Fruit fly (Drosophila melanogaster): ENCODE results near the gene SdhBL.

- no peak for TF ChIP-seq psq (optimal IDR thresholded peaks at IDR 0.05)
- TF ChIP-seq pan (optimal IDR thresholded peaks at IDR 0.05) = no peak
- no peak for TF ChIP-seq Dll (optimal IDR thresholded peaks at IDR 0.05)
- TF ChIP-seq usp (GFP tag; optimal IDR thresholded peaks at IDR 0.05) = no peak
- TF ChIP-seq CG8478 (optimal IDR thresholded peaks at IDR 0.05) = no peak
Observed at dm6 chrX:18866289-18866832, 27.9 kb upstream of the SdhBL start.

Measured in whole organism.